Worm (Caenorhabditis elegans): ENCODE measurements around the gene srh-252.

srh-252 gene

ce11 chrV:17212743-17213142, 10.5 kb downstream of the srh-252 start, which contains the start of gene srh-113:
Gene srh-113, plus strand, starts transcription at chrV:17213043.
- TF ChIP-seq snpc-3.4 (tag; optimal IDR thresholded peaks at IDR 0.05) (no peak), B0035.1 (tag; optimal IDR thresholded peaks at IDR 0.05) (no peak), nhr-179 (tag; optimal IDR thresholded peaks at IDR 0.05) (no peak), let-526 (GFP tag; IDR thresholded peaks at IDR 0.05) (no peak), madf-6 (GFP tag; IDR thresholded peaks at IDR 0.05) (no peak), ceh-79 (tag; optimal IDR thresholded peaks at IDR 0.05) (no peak), bed-2 (GFP tag; IDR thresholded peaks at IDR 0.05) (no peak), nhr-90 (tag; optimal IDR thresholded peaks at IDR 0.05) (no peak), nfyb-1 (GFP tag; IDR thresholded peaks at IDR 0.05) (no peak)

DNA sequence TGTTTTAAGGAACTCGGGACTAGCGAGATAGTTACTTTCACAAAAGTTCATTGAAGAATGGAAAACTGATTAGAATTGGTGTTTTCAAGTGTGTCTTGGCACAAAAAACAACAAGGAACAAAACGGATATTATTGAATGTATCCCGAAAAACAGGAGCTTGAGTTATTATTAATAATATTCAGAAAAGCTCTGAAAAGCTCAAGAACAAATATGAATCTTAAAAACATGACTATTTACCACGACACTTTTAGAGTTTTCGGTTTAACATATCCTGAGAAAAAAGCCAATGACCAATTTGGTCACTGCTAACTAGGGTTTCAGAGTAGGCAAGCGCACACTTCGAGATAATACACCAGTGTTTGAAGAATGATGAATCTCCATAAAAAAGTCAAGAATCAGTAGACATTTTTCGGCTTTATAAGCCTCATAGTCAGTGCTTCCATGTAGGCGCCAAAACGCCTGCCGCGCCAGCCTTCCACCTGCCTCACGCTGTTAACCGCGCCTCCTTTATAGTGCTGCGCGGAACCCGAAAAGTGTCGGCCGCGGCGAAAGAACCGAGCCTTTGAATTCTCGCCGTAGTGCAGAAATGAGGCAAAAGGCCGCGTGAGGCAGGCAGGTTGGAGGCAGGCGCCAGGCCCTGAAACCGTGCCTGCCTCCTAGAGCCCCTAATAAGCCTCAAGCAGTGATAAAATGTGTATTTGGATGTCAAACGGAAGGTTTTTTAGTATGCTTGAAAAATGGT, 11.0 kb downstream of the srh-252 start, which contains the start of gene srh-236:
Gene srh-236 (minus strand): TSS at position 51 of the 743 bp plus-strand sequence.
- TF ChIP-seq F37B4.10 (GFP tag; IDR thresholded peaks at IDR 0.05) (0 out of 2 replicates have a peak, but pooled peaks have one; percentile 54), hlh-12 (tag; optimal IDR thresholded peaks at IDR 0.05) (no peak), pha-4 (tag; optimal IDR thresholded peaks at IDR 0.05) (no peak), dpl-1 (GFP tag; optimal IDR thresholded peaks at IDR 0.05) (no peak), bed-1 (GFP tag; IDR thresholded peaks at IDR 0.05) (no peak), K12H6.12 (tag; optimal IDR thresholded peaks at IDR 0.05) (no peak), egrh-3 (GFP tag; IDR thresholded peaks at IDR 0.05) (peak; percentile 45; the same call in 1 of the 2 replicates), Y53F4B.3 (GFP tag; IDR thresholded peaks at IDR 0.05) (no peak), snpc-4 (GFP tag; optimal IDR thresholded peaks at IDR 0.05) (no peak), snpc-4 (tag; optimal IDR thresholded peaks at IDR 0.05) (peak in 2 of 4 experiments; percentile 35), ztf-28 (GFP tag; IDR thresholded peaks at IDR 0.05) (no peak), madf-10 (tag; optimal IDR thresholded peaks at IDR 0.05) (no peak), F57A8.1 (GFP tag; optimal IDR thresholded peaks at IDR 0.05) (no peak), ztf-6 (GFP tag; IDR thresholded peaks at IDR 0.05) (no peak), gei-17 (GFP tag; optimal IDR thresholded peaks at IDR 0.05) (no peak)

ce11 chrV:17208045-17208444, 15.2 kb downstream of the srh-252 start, which contains the start of gene Y68A4A.13:
Gene Y68A4A.13, minus strand, starts transcription at chrV:17208145.
- TF ChIP-seq Y53F4B.3 (GFP tag; IDR thresholded peaks at IDR 0.05): no peak
- TF ChIP-seq lin-40 (tag; optimal IDR thresholded peaks at IDR 0.05): no peak
- no peak for TF ChIP-seq ztf-26 (tag; optimal IDR thresholded peaks at IDR 0.05)
- no peak for TF ChIP-seq lin-54 (GFP tag; optimal IDR thresholded peaks at IDR 0.05)
- no peak for TF ChIP-seq sdz-38 (tag; optimal IDR thresholded peaks at IDR 0.05)
- no peak for TF ChIP-seq bed-2 (GFP tag; IDR thresholded peaks at IDR 0.05)
- TF ChIP-seq B0261.1 (tag; optimal IDR thresholded peaks at IDR 0.05): no peak
- TF ChIP-seq F22D6.2 (tag; optimal IDR thresholded peaks at IDR 0.05): no peak

DNA sequence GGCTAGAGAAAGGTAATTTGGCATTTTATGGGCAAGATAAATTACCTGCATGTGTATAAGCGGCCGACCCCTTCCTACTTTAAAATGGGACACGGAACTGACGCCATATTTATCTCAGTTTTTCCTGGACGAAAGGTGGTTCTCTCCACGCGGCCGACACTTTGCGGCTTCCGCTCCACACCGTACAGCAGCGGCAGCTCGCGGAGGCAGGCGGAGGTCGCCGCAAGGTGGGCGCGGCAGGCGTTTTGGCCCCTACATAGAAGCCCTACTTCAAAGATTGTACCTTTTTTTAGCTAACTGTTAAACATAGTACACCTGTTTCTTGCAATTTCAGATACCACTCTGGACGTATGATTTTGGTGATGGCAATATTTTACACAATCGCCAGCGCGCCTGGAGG, 16.7 kb downstream of the srh-252 start:
- TF ChIP-seq attf-3 (GFP tag; conservative IDR thresholded peaks at IDR 0.05) (0 out of 2 replicates have a peak, but pooled peaks have one; percentile 11), T07F8.4 (tag; optimal IDR thresholded peaks at IDR 0.05) (no peak), fkh-3 (tag; optimal IDR thresholded peaks at IDR 0.05) (no peak), madf-3 (GFP tag; IDR thresholded peaks at IDR 0.05) (0 out of 2 replicates have a peak, but pooled peaks have one; percentile 48), zfh-2 (GFP tag; conservative IDR thresholded peaks at IDR 0.05) (peak; percentile 92), F55B11.4 (tag; optimal IDR thresholded peaks at IDR 0.05; ENCODE audit: borderline replicate concordance, insufficient read depth) (no peak), repo-1 (tag; optimal IDR thresholded peaks at IDR 0.05) (no peak), snpc-4 (GFP tag; optimal IDR thresholded peaks at IDR 0.05) (no peak), snpc-4 (tag; optimal IDR thresholded peaks at IDR 0.05) (peak in 1 of 4 experiments; percentile 31), mel-28 (tag; optimal IDR thresholded peaks at IDR 0.05; ENCODE audit: borderline replicate concordance) (no peak)
